Worm (Caenorhabditis elegans): ENCODE results near the gene F46C5.10.
A peak's percentile ranks its signal among the peaks of the same experiment; 100 is the strongest.

F46C5.10 gene

DNA sequence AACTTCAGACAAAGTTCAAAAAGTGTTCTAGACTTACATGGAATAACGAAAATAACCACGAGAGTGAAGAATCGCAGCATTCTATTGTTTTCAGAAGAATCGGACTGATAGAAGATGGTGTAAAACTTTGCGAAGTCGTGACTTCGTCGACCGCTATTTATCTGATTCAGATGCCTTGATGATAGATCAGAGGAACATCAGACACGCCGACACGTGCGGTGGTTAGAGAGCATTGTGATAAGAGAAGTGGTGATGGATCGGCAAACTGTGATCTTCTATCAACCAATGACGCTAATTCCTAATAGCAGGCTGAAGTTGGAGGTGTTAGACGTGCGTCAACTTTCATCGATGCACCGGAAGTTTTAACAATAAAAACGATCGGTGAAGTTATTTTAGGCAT lies 571 bp downstream of the F46C5.10 start:
- TF ChIP-seq lin-35 (GFP tag; optimal IDR thresholded peaks at IDR 0.05) = peak in 1 of 2 experiments; percentile 47
- TF ChIP-seq unc-130 (tag; optimal IDR thresholded peaks at IDR 0.05) = peak; percentile 30
- peak; percentile 43 for TF ChIP-seq blmp-1 (tag; optimal IDR thresholded peaks at IDR 0.05)
- TF ChIP-seq unc-30 (tag; optimal IDR thresholded peaks at IDR 0.05) = no peak
- TF ChIP-seq nhr-20 (tag; optimal IDR thresholded peaks at IDR 0.05) = peak; percentile 71
- no peak for TF ChIP-seq lin-39 (tag; optimal IDR thresholded peaks at IDR 0.05)
- TF ChIP-seq snu-23 (GFP tag; optimal IDR thresholded peaks at IDR 0.05) = peak; percentile 44
- TF ChIP-seq nhr-90 (tag; optimal IDR thresholded peaks at IDR 0.05; ENCODE audit: poor library complexity) = peak; percentile 69
- TF ChIP-seq nhr-85 (tag) = peak; percentile 96
- no peak for TF ChIP-seq nhr-76 (tag; optimal IDR thresholded peaks at IDR 0.05)
- TF ChIP-seq mdl-1 (tag; optimal IDR thresholded peaks at IDR 0.05) = peak in 1 of 2 experiments; percentile 71
- peak; percentile 72 for TF ChIP-seq nhr-19 (GFP tag; conservative IDR thresholded peaks at IDR 0.05)
- peak; percentile 75 for TF ChIP-seq lin-14 (GFP tag; optimal IDR thresholded peaks at IDR 0.05)
- peak; percentile 30 for TF ChIP-seq nhr-47 (tag; optimal IDR thresholded peaks at IDR 0.05)
- no peak for TF ChIP-seq elt-2 (tag; optimal IDR thresholded peaks at IDR 0.05)
- peak in 1 of 2 experiments; percentile 29 for TF ChIP-seq lsy-2 (tag; optimal IDR thresholded peaks at IDR 0.05)
- TF ChIP-seq dsc-1 (tag; optimal IDR thresholded peaks at IDR 0.05) = no peak
- peak; percentile 51 for TF ChIP-seq tbx-2 (tag; optimal IDR thresholded peaks at IDR 0.05)
- TF ChIP-seq elt-3 (tag; optimal IDR thresholded peaks at IDR 0.05) = peak in 5 of 6 experiments; percentile 57 to 95 (median 80)
- TF ChIP-seq grh-1 (GFP tag; IDR thresholded peaks at IDR 0.05) = 0 out of 2 replicates have a peak, but pooled peaks have one; percentile 8
- no peak for TF ChIP-seq lir-3 (tag; optimal IDR thresholded peaks at IDR 0.05; ENCODE audit: poor library complexity)
- TF ChIP-seq nhr-71 (tag; optimal IDR thresholded peaks at IDR 0.05) = peak; percentile 75
- TF ChIP-seq efl-1 (optimal IDR thresholded peaks at IDR 0.05) = no peak
- TF ChIP-seq efl-1 (GFP tag; optimal IDR thresholded peaks at IDR 0.05 in 1 of 2) = peak in 1 of 2 experiments; percentile 91

DNA sequence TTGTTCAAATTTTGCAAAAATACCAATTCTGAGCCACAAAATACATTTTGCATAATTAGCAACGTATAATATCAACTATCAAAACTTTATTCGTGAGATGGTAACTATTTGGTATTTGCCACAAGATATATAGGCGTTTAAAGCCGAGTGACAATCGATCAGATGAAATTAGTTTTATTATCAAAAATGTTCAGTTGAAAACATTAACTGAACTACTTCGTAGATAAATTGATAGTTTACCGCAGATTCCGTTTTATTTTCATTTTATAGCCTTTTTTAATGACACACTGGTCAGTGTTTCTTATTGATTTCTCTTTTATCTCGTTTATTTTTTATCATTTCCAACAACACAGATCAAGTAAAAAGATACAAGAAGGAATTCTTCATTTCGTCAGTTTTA lies 1.6 kb downstream of the F46C5.10 start:
- TF ChIP-seq fos-1 (tag; optimal IDR thresholded peaks at IDR 0.05) (no peak), sptf-1 (tag; optimal IDR thresholded peaks at IDR 0.05) (no peak), nhr-20 (tag; optimal IDR thresholded peaks at IDR 0.05) (peak; percentile 46), aly-2 (tag; optimal IDR thresholded peaks at IDR 0.05) (no peak), efl-1 (optimal IDR thresholded peaks at IDR 0.05) (no peak), efl-1 (GFP tag; optimal IDR thresholded peaks at IDR 0.05 in 1 of 2) (peak in 1 of 2 experiments; percentile 49), fkh-8 (tag; optimal IDR thresholded peaks at IDR 0.05) (no peak), sox-4 (tag; optimal IDR thresholded peaks at IDR 0.05) (no peak), hpl-2 (GFP tag; optimal IDR thresholded peaks at IDR 0.05) (peak; percentile 15), irx-1 (tag; optimal IDR thresholded peaks at IDR 0.05) (no peak), lir-3 (tag; optimal IDR thresholded peaks at IDR 0.05; ENCODE audit: poor library complexity) (peak; percentile 14), nhr-90 (tag; optimal IDR thresholded peaks at IDR 0.05; ENCODE audit: poor library complexity) (peak; percentile 51), unc-62 (GFP tag; optimal IDR thresholded peaks at IDR 0.05) (no peak), egl-27 (tag; optimal IDR thresholded peaks at IDR 0.05) (no peak), mdl-1 (tag; optimal IDR thresholded peaks at IDR 0.05) (no peak), tbx-2 (tag; optimal IDR thresholded peaks at IDR 0.05) (no peak), ama-1 (optimal IDR thresholded peaks at IDR 0.05) (no peak), nhr-47 (tag; optimal IDR thresholded peaks at IDR 0.05) (peak; percentile 36), lin-14 (GFP tag; optimal IDR thresholded peaks at IDR 0.05) (peak; percentile 25), snu-23 (GFP tag; optimal IDR thresholded peaks at IDR 0.05) (peak; percentile 63), nhr-19 (GFP tag; conservative IDR thresholded peaks at IDR 0.05) (peak; percentile 42), blmp-1 (tag; optimal IDR thresholded peaks at IDR 0.05) (peak; percentile 32), tlp-1 (tag; optimal IDR thresholded peaks at IDR 0.05) (no peak), C16A3.4 (tag; optimal IDR thresholded peaks at IDR 0.05) (peak; percentile 28), mab-9 (GFP tag; IDR thresholded peaks at IDR 0.05) (0 out of 2 replicates have a peak, but pooled peaks have one; percentile 10), elt-3 (tag; optimal IDR thresholded peaks at IDR 0.05) (peak in 2 of 6 experiments; percentile 39 to 66), lin-35 (GFP tag; optimal IDR thresholded peaks at IDR 0.05) (peak in 1 of 2 experiments; percentile 32), ztf-11 (tag; optimal IDR thresholded peaks at IDR 0.05) (no peak), nhr-71 (tag; optimal IDR thresholded peaks at IDR 0.05) (peak; percentile 58), xbp-1 (tag; optimal IDR thresholded peaks at IDR 0.05) (no peak), lsy-2 (tag; optimal IDR thresholded peaks at IDR 0.05) (peak in 1 of 2 experiments; percentile 24), nhr-85 (tag) (peak; percentile 74)

Measured in whole organism, L1 larva.